Fruit fly (Drosophila melanogaster) whole organism, embryonic: ENCODE results near the gene CG13085.

Experiments
- Ada2b ChIP-seq: fragments of 200-800 bp; sonication (Bioruptor generic); IDR thresholded peaks from 2 replicates; pipeline ENCODE4 v1.3.6; 2022; ENCODE audit warnings: missing biosample characterization, missing genetic modification characterization
- Asciz ChIP-seq: fragments of 200-800 bp; sonication (Bioruptor generic); optimal IDR thresholded peaks from 2 replicates; lab custom pipeline; 2017; ENCODE audit warnings: missing biosample characterization, mild to moderate bottlenecking, missing genetic modification characterization, missing genetic modification reagents
- B-H2 ChIP-seq: fragments of 200-800 bp; sonication (Bioruptor generic); optimal IDR thresholded peaks from 2 replicates; lab custom pipeline; 2018; ENCODE audit warnings: missing biosample characterization, mild to moderate bottlenecking, missing genetic modification characterization
- CG10274 ChIP-seq: fragments of 200-800 bp; sonication (Bioruptor generic); optimal IDR thresholded peaks from 3 replicates; lab custom pipeline; 2017; ENCODE audit warnings: missing biosample characterization, mild to moderate bottlenecking, missing genetic modification characterization
- CG11093 ChIP-seq: fragments of 200-800 bp; sonication (Bioruptor generic); IDR thresholded peaks from 3 replicates; pipeline ENCODE4 v1.3.6; 2022; ENCODE audit warnings: missing biosample characterization, missing genetic modification characterization
- CG11504 ChIP-seq: fragments of 200-800 bp; sonication (Bioruptor generic); optimal IDR thresholded peaks from 3 replicates; lab custom pipeline; 2019; ENCODE audit warnings: missing biosample characterization, mild to moderate bottlenecking, missing genetic modification characterization, moderate library complexity
- CG12942 ChIP-seq: fragments of 200-800 bp; sonication (Bioruptor generic); optimal IDR thresholded peaks from 3 replicates; lab custom pipeline; 2016; ENCODE audit warnings: missing biosample characterization, missing genetic modification characterization
- CG15073 ChIP-seq: fragments of 200-800 bp; sonication (Bioruptor generic); optimal IDR thresholded peaks from 2 replicates; lab custom pipeline; 2016; ENCODE audit warnings: missing biosample characterization, missing genetic modification characterization
- CG1647 ChIP-seq: fragments of 200-800 bp; sonication (Bioruptor generic); optimal IDR thresholded peaks from 3 replicates; lab custom pipeline; 2016; ENCODE audit warnings: missing biosample characterization, missing genetic modification characterization
- CG17612 ChIP-seq: fragments of 200-800 bp; sonication (Bioruptor generic); IDR thresholded peaks from 2 replicates; pipeline ENCODE4 v1.3.6; 2022; ENCODE audit warnings: missing biosample characterization, missing genetic modification characterization
- CG17829 ChIP-seq: fragments of 200-800 bp; optimal IDR thresholded peaks from 2 replicates; lab custom pipeline; 2019; ENCODE audit warnings: missing biosample characterization, mild to moderate bottlenecking, missing genetic modification characterization, moderate library complexity
- CG1792 ChIP-seq: fragments of 200-800 bp; sonication (Bioruptor generic); optimal IDR thresholded peaks from 2 replicates; lab custom pipeline; 2016; ENCODE audit warnings: missing biosample characterization, missing genetic modification characterization
- CG1832 ChIP-seq: fragments of 200-800 bp; sonication (Bioruptor generic); optimal IDR thresholded peaks from 2 replicates; lab custom pipeline; 2017; ENCODE audit warnings: missing biosample characterization, mild to moderate bottlenecking, missing genetic modification characterization, inconsistent platforms
- CG2678 ChIP-seq: fragments of 200-800 bp; sonication (Bioruptor generic); optimal IDR thresholded peaks from 3 replicates; lab custom pipeline; 2019; ENCODE audit warnings: missing biosample characterization, mild to moderate bottlenecking, missing genetic modification characterization, moderate library complexity
- CG31224 ChIP-seq: fragments of 200-800 bp; sonication (Bioruptor generic); IDR thresholded peaks from 2 replicates; pipeline ENCODE4 v1.3.6; 2022; ENCODE audit warnings: missing biosample characterization, missing genetic modification characterization
- CG34422 ChIP-seq: fragments of 200-800 bp; sonication (Bioruptor generic); IDR thresholded peaks from 3 replicates; pipeline ENCODE4 v1.3.6; 2022; ENCODE audit warnings: missing biosample characterization, missing genetic modification characterization
- CG4282 ChIP-seq: fragments of 200-800 bp; sonication (Bioruptor generic); optimal IDR thresholded peaks from 2 replicates; lab custom pipeline; 2016; ENCODE audit warnings: missing biosample characterization, missing genetic modification characterization
- CG6765 ChIP-seq: fragments of 200-800 bp; sonication (Bioruptor generic); optimal IDR thresholded peaks from 3 replicates; lab custom pipeline; 2017; ENCODE audit warnings: missing biosample characterization, mild to moderate bottlenecking, missing genetic modification characterization
- CG7372 ChIP-seq: fragments of 200-800 bp; sonication (Bioruptor generic); IDR thresholded peaks from 2 replicates; pipeline ENCODE4 v1.3.6; 2022; ENCODE audit warnings: missing biosample characterization, missing genetic modification characterization
- CG7839 ChIP-seq: fragments of 200-800 bp; sonication (Bioruptor generic); optimal IDR thresholded peaks from 3 replicates; lab custom pipeline; 2018; ENCODE audit warnings: missing biosample characterization, mild to moderate bottlenecking, missing genetic modification characterization, moderate library complexity
- CG9727 ChIP-seq: fragments of 200-800 bp; sonication (Bioruptor generic); optimal IDR thresholded peaks from 3 replicates; lab custom pipeline; 2017; ENCODE audit warnings: missing biosample characterization, mild to moderate bottlenecking, missing genetic modification characterization
- D ChIP-seq, 2 experiments: fragments of 200-800 bp in 1 of 2; fragments of >200 bp in 1 of 2; sonication (Bioruptor generic) in 1 of 2; optimal IDR thresholded peaks; 2 replicates in 1 of 2; 3 replicates in 1 of 2; lab custom pipeline; 2017; ENCODE audit warnings: mild to moderate bottlenecking in 1 of 2, missing biosample characterization in 1 of 2, missing genetic modification characterization in 1 of 2, missing genetic modification reagents in 1 of 2
- Deaf1 ChIP-seq: fragments of 200-800 bp; optimal IDR thresholded peaks from 3 replicates; lab custom pipeline; 2019; ENCODE audit warnings: missing biosample characterization, mild to moderate bottlenecking, missing genetic modification characterization, moderate library complexity
- Dfd ChIP-seq, 2 experiments: fragments of >200 bp; optimal IDR thresholded peaks; 2 replicates each; lab custom pipeline; 2017; ENCODE audit warnings: missing biosample characterization in 2 of 2, missing genetic modification characterization in 2 of 2
- Hey ChIP-seq: fragments of 200-800 bp; sonication (Bioruptor generic); optimal IDR thresholded peaks from 3 replicates; lab custom pipeline; 2018; ENCODE audit warnings: missing biosample characterization, mild to moderate bottlenecking, missing genetic modification characterization
- Jarid2 ChIP-seq: fragments of 200-800 bp; sonication (Bioruptor generic); optimal IDR thresholded peaks from 3 replicates; lab custom pipeline; 2017; ENCODE audit warnings: mild to moderate bottlenecking, missing biosample characterization, missing genetic modification reagents, missing genetic modification characterization
- Kr ChIP-seq: fragments of 200-800 bp; sonication (Bioruptor generic); optimal IDR thresholded peaks from 2 replicates; lab custom pipeline; 2017; ENCODE audit warnings: missing biosample characterization, mild to moderate bottlenecking, missing genetic modification characterization
- Med ChIP-seq: fragments of 200-800 bp; sonication (Bioruptor generic); peaks from one replicate; lab custom pipeline; 2016; ENCODE audit warnings: missing biosample characterization, missing genetic modification characterization, mild to moderate bottlenecking, inconsistent platforms, moderate library complexity
- NfI ChIP-seq: fragments of 200-800 bp; sonication (Bioruptor generic); optimal IDR thresholded peaks from 3 replicates; lab custom pipeline; 2018; ENCODE audit warnings: missing biosample characterization, mild to moderate bottlenecking, missing genetic modification characterization, moderate library complexity
- Sry-β ChIP-seq: fragments of 200-800 bp; sonication (Bioruptor generic); optimal IDR thresholded peaks from 2 replicates; lab custom pipeline; 2018; ENCODE audit warnings: missing biosample characterization, mild to moderate bottlenecking, missing genetic modification characterization, moderate library complexity
- Xbp1 ChIP-seq: fragments of 200-800 bp; sonication (Bioruptor generic); optimal IDR thresholded peaks from 3 replicates; lab custom pipeline; 2016; ENCODE audit warnings: missing biosample characterization, mild to moderate bottlenecking, missing genetic modification characterization
- cad ChIP-seq: fragments of >200 bp; optimal IDR thresholded peaks from 2 replicates; lab custom pipeline; 2017; ENCODE audit warnings: missing biosample characterization, missing genetic modification characterization
- chinmo ChIP-seq: fragments of 200-800 bp; sonication (Bioruptor generic); IDR thresholded peaks from 4 replicates; pipeline ENCODE4 v1.3.6; 2022; ENCODE audit warnings: missing biosample characterization, missing genetic modification characterization; ENCODE audit not compliant: partially characterized antibody
- dm ChIP-seq: fragments of 200-800 bp; sonication (Bioruptor generic); optimal IDR thresholded peaks from 3 replicates; lab custom pipeline; 2016; ENCODE audit warnings: missing biosample characterization, missing genetic modification characterization
- exex ChIP-seq: fragments of 200-800 bp; sonication (Bioruptor generic); optimal IDR thresholded peaks from 4 replicates; lab custom pipeline; 2018; ENCODE audit warnings: missing biosample characterization, mild to moderate bottlenecking, missing genetic modification characterization, moderate library complexity
- fd102C ChIP-seq: fragments of 200-800 bp; sonication (Bioruptor generic); optimal IDR thresholded peaks from 2 replicates; lab custom pipeline; 2018; ENCODE audit warnings: missing biosample characterization, mild to moderate bottlenecking, missing genetic modification characterization, moderate library complexity
- hb ChIP-seq: fragments of 200-800 bp; sonication (Bioruptor generic); IDR thresholded peaks from 3 replicates; pipeline ENCODE4 v1.3.6; 2022; ENCODE audit warnings: missing biosample characterization, missing genetic modification characterization; ENCODE audit not compliant: partially characterized antibody
- hth ChIP-seq: fragments of >200 bp; optimal IDR thresholded peaks from 2 replicates; lab custom pipeline; 2017; ENCODE audit warnings: inconsistent platforms
- jing ChIP-seq: fragments of 200-800 bp; sonication (Bioruptor generic); optimal IDR thresholded peaks from 2 replicates; lab custom pipeline; 2018; ENCODE audit warnings: missing biosample characterization, mild to moderate bottlenecking, missing genetic modification characterization
- lbe ChIP-seq: fragments of 200-800 bp; sonication (Bioruptor generic); optimal IDR thresholded peaks from 2 replicates; lab custom pipeline; 2016; ENCODE audit warnings: missing biosample characterization, mild to moderate bottlenecking, missing genetic modification characterization
- org-1 ChIP-seq: fragments of 200-800 bp; sonication (Bioruptor generic); optimal IDR thresholded peaks from 2 replicates; lab custom pipeline; 2017; ENCODE audit warnings: missing biosample characterization, missing genetic modification characterization
- pum ChIP-seq: fragments of 200-800 bp; sonication (Bioruptor generic); optimal IDR thresholded peaks from 2 replicates; lab custom pipeline; 2016; ENCODE audit warnings: missing biosample characterization, missing genetic modification characterization
- seq ChIP-seq: fragments of 200-800 bp; sonication (Bioruptor generic); IDR thresholded peaks from 2 replicates; pipeline ENCODE4 v1.3.6; 2022; ENCODE audit warnings: missing biosample characterization, missing genetic modification characterization
- slou ChIP-seq: fragments of 200-800 bp; sonication (Bioruptor generic); optimal IDR thresholded peaks from 3 replicates; lab custom pipeline; 2016; ENCODE audit warnings: missing biosample characterization, missing genetic modification characterization
- slp2 ChIP-seq: fragments of 200-800 bp; sonication (Bioruptor generic); optimal IDR thresholded peaks from 2 replicates; lab custom pipeline; 2016; ENCODE audit warnings: missing biosample characterization, missing genetic modification characterization
- sna ChIP-seq: fragments of 200-800 bp; sonication (Bioruptor generic); IDR thresholded peaks from 2 replicates; pipeline ENCODE4 v1.3.6; 2022; ENCODE audit warnings: missing biosample characterization, missing genetic modification characterization; ENCODE audit not compliant: partially characterized antibody
- stc ChIP-seq: fragments of 200-800 bp; sonication (Bioruptor generic); IDR thresholded peaks from 2 replicates; pipeline ENCODE4 v1.3.6; 2022; ENCODE audit warnings: missing biosample characterization, missing genetic modification characterization
- tgo ChIP-seq: fragments of 200-800 bp; sonication (Bioruptor generic); IDR thresholded peaks from 3 replicates; pipeline ENCODE4 v1.3.6; 2022; ENCODE audit warnings: missing biosample characterization, missing genetic modification characterization
- wdn ChIP-seq: fragments of 200-800 bp; sonication (Bioruptor generic); IDR thresholded peaks from 2 replicates; pipeline ENCODE4 v1.3.6; 2022; ENCODE audit warnings: missing biosample characterization, missing genetic modification characterization

Gene CG13085

DNA sequence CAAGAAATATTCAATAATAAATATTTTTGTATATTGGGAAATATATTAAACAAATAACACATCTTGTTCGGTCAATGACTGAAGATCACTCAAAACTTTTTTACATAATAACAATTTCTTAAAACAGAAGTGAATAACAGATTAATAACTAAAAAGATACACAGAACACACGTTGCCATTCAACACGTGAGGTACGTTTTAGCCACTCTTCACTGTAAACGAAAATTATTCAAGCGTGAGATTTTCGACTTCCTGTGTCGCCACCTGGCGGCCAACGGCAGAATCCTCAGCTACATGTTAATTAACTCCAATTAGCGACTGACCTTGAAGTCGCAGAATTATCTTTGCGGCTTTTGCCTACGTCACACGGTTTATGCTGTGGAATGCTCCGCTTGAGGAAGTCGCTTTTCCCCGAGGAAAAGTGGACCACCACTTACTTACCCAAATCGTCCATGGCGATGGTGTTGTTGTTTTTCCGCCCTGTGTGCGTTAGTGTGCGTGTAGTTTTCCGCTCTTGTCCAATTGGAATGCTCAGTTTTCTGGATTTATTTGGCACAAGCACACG lies 2.0 kb downstream of the CG13085 start (continued):
- TF ChIP-seq CG34422 (peak; percentile 55; the same call in 2 of the 3 replicates), Ada2b (GFP tag; lab: Robert Waterston, UW) (peak; percentile 74), hth (lab: Kevin White, UChicago) (no peak), CG11504 (tag; lab: Kevin White, UChicago) (peak; percentile 82), org-1 (peak; percentile 66), CG7372 (GFP tag; lab: Robert Waterston, UW) (peak; percentile 30; the same call in 1 of the 2 replicates), D (optimal IDR thresholded peaks at IDR 0.05; lab: Kevin White, UChicago) (no peak), D (GFP tag; optimal IDR thresholded peaks at IDR 0.05; lab: Kevin White, UChicago) (peak; percentile 68), wdn (GFP tag; lab: Robert Waterston, UW) (0 out of 2 replicates have a peak, but pooled peaks have one; percentile 38), exex (tag; lab: Kevin White, UChicago) (peak; percentile 68), dm (no peak), Dfd (GFP tag; optimal IDR thresholded peaks at IDR 0.05; lab: Kevin White, UChicago) (no peak), stc (GFP tag; lab: Robert Waterston, UW) (peak; percentile 52; the same call in 1 of the 2 replicates), fd102C (GFP tag; lab: Kevin White, UChicago) (no peak), CG6765 (GFP tag; lab: Kevin White, UChicago) (peak; percentile 44), chinmo (no peak), CG31224 (GFP tag; lab: Robert Waterston, UW) (peak; percentile 38; the same call in 1 of the 2 replicates), Med (peak; percentile 92), hb (GFP tag; lab: Robert Waterston, UW) (no peak), CG4282 (GFP tag; lab: Kevin White, UChicago) (peak; percentile 34), CG9727 (GFP tag; lab: Kevin White, UChicago) (peak; percentile 72), CG10274 (GFP tag; lab: Kevin White, UChicago) (peak; percentile 18), seq (GFP tag; lab: Robert Waterston, UW) (peak; percentile 62; the same call in 1 of the 2 replicates), pum (peak; percentile 58), B-H2 (GFP tag; lab: Kevin White, UChicago) (no peak), CG2678 (peak; percentile 84), Asciz (GFP tag; lab: Kevin White, UChicago) (peak; percentile 32), Deaf1 (tag; lab: Kevin White, UChicago) (peak; percentile 44), CG17829 (peak; percentile 73), Kr (no peak), CG1832 (GFP tag; lab: Kevin White, UChicago) (no peak), Jarid2 (GFP tag; lab: Kevin White, UChicago) (peak; percentile 22), CG15073 (GFP tag; lab: Kevin White, UChicago) (peak; percentile 12), slou (GFP tag; lab: Kevin White, UChicago) (peak; percentile 44), lbe (GFP tag; lab: Kevin White, UChicago) (peak; percentile 12), slp2 (GFP tag; lab: Kevin White, UChicago) (peak; percentile 47), CG1647 (GFP tag; lab: Kevin White, UChicago) (no peak), NfI (GFP tag; lab: Kevin White, UChicago) (peak; percentile 66), jing (peak; percentile 9), sna (GFP tag; lab: Robert Waterston, UW) (no peak), Xbp1 (peak; percentile 77), CG12942 (GFP tag; lab: Kevin White, UChicago) (peak; percentile 27), CG1792 (GFP tag; lab: Kevin White, UChicago) (no peak), CG11093 (0 out of 3 replicates have a peak, but pooled peaks have one; percentile 27), CG17612 (GFP tag; lab: Robert Waterston, UW) (0 out of 2 replicates have a peak, but pooled peaks have one; percentile 4), tgo (GFP tag; lab: Robert Waterston, UW) (peak; percentile 69), CG7839 (tag; lab: Kevin White, UChicago) (peak; percentile 77), cad (GFP tag; lab: Kevin White, UChicago) (no peak), Sry-β (GFP tag; lab: Kevin White, UChicago) (no peak), Hey (tag; lab: Kevin White, UChicago) (no peak)
